Worm (Caenorhabditis elegans): ENCODE results near the gene rpl-3.

The rpl-3 gene

ce11 chrIII:3867378-3867904, at the start of gene rpl-3 (continued):
- TF ChIP-seq dsc-1 (tag; optimal IDR thresholded peaks at IDR 0.05), result peak; percentile 100
- TF ChIP-seq snpc-4 (tag; optimal IDR thresholded peaks at IDR 0.05), result peak; percentile 95
- peak; percentile 95 to 96 for TF ChIP-seq egl-27 (tag; optimal IDR thresholded peaks at IDR 0.05)
- peak; percentile 100 for TF ChIP-seq fkh-10 (GFP tag; optimal IDR thresholded peaks at IDR 0.05)
- peak; percentile 100 for TF ChIP-seq unc-86 (tag; optimal IDR thresholded peaks at IDR 0.05)
- TF ChIP-seq unc-30 (tag; optimal IDR thresholded peaks at IDR 0.05), result peak; percentile 94
- peak; percentile 100 for TF ChIP-seq ceh-82 (tag; optimal IDR thresholded peaks at IDR 0.05)
- peak; percentile 98 for TF ChIP-seq mef-2 (tag; optimal IDR thresholded peaks at IDR 0.05)
- TF ChIP-seq fos-1 (tag; optimal IDR thresholded peaks at IDR 0.05), result peak; percentile 99
- peak; percentile 100 for TF ChIP-seq nhr-85 (tag)
- peak; percentile 99 for TF ChIP-seq lir-3 (tag; optimal IDR thresholded peaks at IDR 0.05; ENCODE audit: poor library complexity)
- peak; percentile 100 for TF ChIP-seq nhr-19 (GFP tag; conservative IDR thresholded peaks at IDR 0.05)
- peak; percentile 98 for TF ChIP-seq blmp-1 (tag; optimal IDR thresholded peaks at IDR 0.05)
- TF ChIP-seq dpl-1 (GFP tag; optimal IDR thresholded peaks at IDR 0.05), result peak; percentile 100
- TF ChIP-seq F16B12.6 (tag; optimal IDR thresholded peaks at IDR 0.05), result peak; percentile 88
- TF ChIP-seq vab-15 (tag; optimal IDR thresholded peaks at IDR 0.05), result peak; percentile 99
- TF ChIP-seq sox-4 (tag; optimal IDR thresholded peaks at IDR 0.05), result peak; percentile 100
- peak; percentile 97 for TF ChIP-seq hlh-17 (GFP tag; optimal IDR thresholded peaks at IDR 0.05; ENCODE audit: borderline replicate concordance)
- TF ChIP-seq ces-1 (GFP tag; optimal IDR thresholded peaks at IDR 0.05), result peak; percentile 99
- peak; percentile 98 for TF ChIP-seq unc-62 (GFP tag; optimal IDR thresholded peaks at IDR 0.05)
- TF ChIP-seq nhr-76 (tag; optimal IDR thresholded peaks at IDR 0.05), result peak; percentile 98
- TF ChIP-seq sptf-1 (tag; optimal IDR thresholded peaks at IDR 0.05), result no peak
- TF ChIP-seq aha-1 (tag; optimal IDR thresholded peaks at IDR 0.05), result peak; percentile 99
- TF ChIP-seq rnt-1 (tag; optimal IDR thresholded peaks at IDR 0.05), result peak; percentile 100
- TF ChIP-seq efl-3 (GFP tag; optimal IDR thresholded peaks at IDR 0.05), result peak; percentile 100
- TF ChIP-seq pqm-1 (tag; optimal IDR thresholded peaks at IDR 0.05), result peak; percentile 92
- peak; percentile 64 for TF ChIP-seq pag-3 (tag; optimal IDR thresholded peaks at IDR 0.05; ENCODE audit: borderline replicate concordance, insufficient read depth)
- TF ChIP-seq irx-1 (tag; optimal IDR thresholded peaks at IDR 0.05), result peak; percentile 100
- peak; percentile 100 for TF ChIP-seq sup-37 (GFP tag; optimal IDR thresholded peaks at IDR 0.05)
- peak; percentile 97 for TF ChIP-seq fkh-4 (tag; optimal IDR thresholded peaks at IDR 0.05; ENCODE audit: borderline replicate concordance)
- TF ChIP-seq isw-1 (GFP tag; IDR thresholded peaks at IDR 0.05), result peak; percentile 100
- TF ChIP-seq mep-1 (tag; optimal IDR thresholded peaks at IDR 0.05), result peak; percentile 100

ce11 chrIII:3819579-3819978, 48.1 kb upstream of the rpl-3 start, which contains the start of gene dpy-27:
Gene dpy-27, minus strand, starts transcription at chrIII:3819679.
- no peak for TF ChIP-seq unc-86 (tag; optimal IDR thresholded peaks at IDR 0.05)
- no peak for TF ChIP-seq C34B4.2 (tag; optimal IDR thresholded peaks at IDR 0.05)
- no peak for TF ChIP-seq nhr-71 (tag; optimal IDR thresholded peaks at IDR 0.05)
- no peak for TF ChIP-seq nhr-28 (tag; optimal IDR thresholded peaks at IDR 0.05)
- TF ChIP-seq sup-37 (GFP tag; optimal IDR thresholded peaks at IDR 0.05), result no peak
- TF ChIP-seq ama-1 (optimal IDR thresholded peaks at IDR 0.05), result no peak
- no peak for TF ChIP-seq Y116A8C.19 (tag; optimal IDR thresholded peaks at IDR 0.05; ENCODE audit: borderline replicate concordance)
- no peak for TF ChIP-seq hlh-17 (GFP tag; optimal IDR thresholded peaks at IDR 0.05; ENCODE audit: borderline replicate concordance)
- no peak for TF ChIP-seq fkh-10 (GFP tag; optimal IDR thresholded peaks at IDR 0.05)
- TF ChIP-seq alr-1 (tag; optimal IDR thresholded peaks at IDR 0.05; ENCODE audit: borderline replicate concordance), result no peak
- no peak for TF ChIP-seq unc-62 (GFP tag; optimal IDR thresholded peaks at IDR 0.05)
- no peak for TF ChIP-seq nhr-19 (GFP tag; conservative IDR thresholded peaks at IDR 0.05)

- TF ChIP-seq ama-1 (optimal IDR thresholded peaks at IDR 0.05) (no peak), ceh-8 (GFP tag; optimal IDR thresholded peaks at IDR 0.05) (no peak), dpl-1 (GFP tag; optimal IDR thresholded peaks at IDR 0.05) (peak; percentile 41 to 66 (median 42)), sptf-1 (tag; optimal IDR thresholded peaks at IDR 0.05) (no peak), ceh-82 (tag; optimal IDR thresholded peaks at IDR 0.05) (peak; percentile 28 to 69 (median 35)), efl-3 (GFP tag; optimal IDR thresholded peaks at IDR 0.05) (no peak), ceh-90 (tag; optimal IDR thresholded peaks at IDR 0.05) (no peak), sox-4 (tag; optimal IDR thresholded peaks at IDR 0.05) (no peak), nhr-47 (tag; optimal IDR thresholded peaks at IDR 0.05) (peak; percentile 69), mdl-1 (tag; optimal IDR thresholded peaks at IDR 0.05) (peak in 1 of 2 experiments; percentile 74), xbp-1 (tag; optimal IDR thresholded peaks at IDR 0.05) (peak; percentile 56), nhr-237 (tag; optimal IDR thresholded peaks at IDR 0.05) (no peak), unc-86 (tag; optimal IDR thresholded peaks at IDR 0.05) (peak; percentile 44), elt-2 (tag; optimal IDR thresholded peaks at IDR 0.05) (no peak), blmp-1 (tag; optimal IDR thresholded peaks at IDR 0.05) (peak; percentile 100), pax-3 (tag; optimal IDR thresholded peaks at IDR 0.05) (no peak), alr-1 (tag; optimal IDR thresholded peaks at IDR 0.05; ENCODE audit: borderline replicate concordance) (no peak), lsy-2 (tag; optimal IDR thresholded peaks at IDR 0.05) (peak; percentile 65 to 83), nhr-90 (tag; optimal IDR thresholded peaks at IDR 0.05; ENCODE audit: poor library complexity) (peak; percentile 34)
Observed at ce11 chrIII:3820134-3820533, 47.5 kb upstream of the rpl-3 start.

All from whole organism, L1 larva.